Worm (Caenorhabditis elegans): Measurements from ENCODE around the gene tsen-2.

tsen-2 gene

DNA sequence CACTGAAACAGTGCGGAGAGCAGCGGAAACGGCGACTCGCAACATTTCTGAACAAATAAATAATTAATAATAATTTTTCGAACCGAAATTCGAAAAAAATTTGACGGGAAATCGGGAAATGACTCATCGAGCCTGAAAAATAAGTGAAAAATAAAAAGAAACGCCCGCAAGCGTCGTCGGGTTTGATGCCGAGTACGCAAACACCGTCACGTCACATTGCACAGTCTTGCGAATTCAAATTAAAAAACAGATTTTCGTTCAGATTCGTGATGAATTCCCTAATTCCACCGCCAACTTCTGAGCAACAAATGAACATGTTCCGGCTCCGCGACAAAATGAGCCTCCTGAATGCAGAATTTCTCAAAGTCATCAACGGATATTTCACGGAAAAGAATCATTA lies 17.6 kb upstream of the tsen-2 start, which contains the start of the genes ndab-1 and npp-16 (continued):
- TF ChIP-seq mep-1 (tag; optimal IDR thresholded peaks at IDR 0.05) (peak; percentile 24), unc-86 (tag; optimal IDR thresholded peaks at IDR 0.05) (peak; percentile 17), fkh-4 (tag; optimal IDR thresholded peaks at IDR 0.05; ENCODE audit: borderline replicate concordance) (no peak), elt-3 (tag; optimal IDR thresholded peaks at IDR 0.05) (no peak), nhr-77 (tag; optimal IDR thresholded peaks at IDR 0.05) (no peak), ceh-90 (tag; optimal IDR thresholded peaks at IDR 0.05) (no peak), Y116A8C.19 (tag; optimal IDR thresholded peaks at IDR 0.05; ENCODE audit: borderline replicate concordance) (no peak), hlh-17 (GFP tag; optimal IDR thresholded peaks at IDR 0.05; ENCODE audit: borderline replicate concordance) (no peak), nhr-12 (tag; optimal IDR thresholded peaks at IDR 0.05) (no peak), lin-15B (tag; optimal IDR thresholded peaks at IDR 0.05) (no peak), swsn-7 (tag; optimal IDR thresholded peaks at IDR 0.05) (peak; percentile 37), nhr-19 (GFP tag; conservative IDR thresholded peaks at IDR 0.05) (peak; percentile 38; the same call in 1 of the 2 replicates), ztf-11 (tag; optimal IDR thresholded peaks at IDR 0.05) (no peak), jun-1 (tag; optimal IDR thresholded peaks at IDR 0.05) (no peak), unc-98 (GFP tag; IDR thresholded peaks at IDR 0.05) (no peak), C34B4.2 (tag; optimal IDR thresholded peaks at IDR 0.05) (no peak), egl-27 (tag; optimal IDR thresholded peaks at IDR 0.05) (no peak), zip-4 (GFP tag; optimal IDR thresholded peaks at IDR 0.05) (no peak), aha-1 (tag; optimal IDR thresholded peaks at IDR 0.05) (no peak), sptf-1 (tag; optimal IDR thresholded peaks at IDR 0.05) (no peak), snpc-4 (tag; optimal IDR thresholded peaks at IDR 0.05) (peak; percentile 36), nhr-11 (tag; optimal IDR thresholded peaks at IDR 0.05) (no peak), ets-5 (GFP tag; IDR thresholded peaks at IDR 0.05) (no peak), skn-1 (tag; optimal IDR thresholded peaks at IDR 0.05) (no peak), dpl-1 (GFP tag; optimal IDR thresholded peaks at IDR 0.05) (peak; percentile 31 to 63 (median 52)), elt-2 (tag; optimal IDR thresholded peaks at IDR 0.05) (no peak), nhr-84 (tag; optimal IDR thresholded peaks at IDR 0.05) (peak; percentile 33), aly-2 (tag; optimal IDR thresholded peaks at IDR 0.05) (no peak), pqm-1 (tag; optimal IDR thresholded peaks at IDR 0.05) (no peak), ceh-63 (GFP tag; optimal IDR thresholded peaks at IDR 0.05) (no peak), hlh-4 (tag; optimal IDR thresholded peaks at IDR 0.05) (no peak)

DNA sequence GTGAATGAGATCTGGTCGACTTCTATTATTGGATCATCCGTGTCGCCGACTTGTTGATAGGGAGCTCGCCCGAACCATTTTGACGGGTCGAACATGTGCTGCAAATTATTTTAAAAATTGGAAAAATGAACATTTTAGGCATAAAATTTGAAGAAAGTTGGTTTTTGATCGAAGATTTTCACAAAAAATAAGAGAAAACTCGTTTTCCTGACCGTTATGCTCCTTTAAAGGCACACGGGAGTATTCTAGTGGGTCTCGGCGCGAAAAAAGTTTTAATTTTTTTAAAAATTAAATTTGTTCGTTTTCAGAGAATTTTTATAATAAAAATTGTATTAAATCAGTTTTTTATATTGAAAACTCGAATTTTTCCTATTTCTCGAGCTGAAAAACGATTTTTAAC lies 16.2 kb upstream of the tsen-2 start, which contains the start of gene Y56A3A.16:
Gene Y56A3A.16, minus strand, starts transcription at position 101 of the 400 bp plus-strand sequence.
- no peak for TF ChIP-seq dsc-1 (tag; optimal IDR thresholded peaks at IDR 0.05)
- TF ChIP-seq F16B12.6 (tag; optimal IDR thresholded peaks at IDR 0.05), result no peak
- TF ChIP-seq snpc-4 (tag; optimal IDR thresholded peaks at IDR 0.05), result no peak
- TF ChIP-seq mdl-1 (tag; optimal IDR thresholded peaks at IDR 0.05), result no peak
- no peak for TF ChIP-seq ceh-63 (GFP tag; optimal IDR thresholded peaks at IDR 0.05)
- no peak for TF ChIP-seq unc-62 (GFP tag; optimal IDR thresholded peaks at IDR 0.05)
- no peak for TF ChIP-seq lin-39 (tag; optimal IDR thresholded peaks at IDR 0.05)
- TF ChIP-seq dpl-1 (GFP tag; optimal IDR thresholded peaks at IDR 0.05), result no peak
- no peak for TF ChIP-seq swsn-7 (tag; optimal IDR thresholded peaks at IDR 0.05)
- TF ChIP-seq irx-1 (tag; optimal IDR thresholded peaks at IDR 0.05), result no peak
- no peak for TF ChIP-seq elt-3 (tag; optimal IDR thresholded peaks at IDR 0.05)
- no peak for TF ChIP-seq nhr-85 (tag)
- no peak for TF ChIP-seq fkh-4 (tag; optimal IDR thresholded peaks at IDR 0.05; ENCODE audit: borderline replicate concordance)
- no peak for TF ChIP-seq elt-2 (tag; optimal IDR thresholded peaks at IDR 0.05)
- TF ChIP-seq jun-1 (tag; optimal IDR thresholded peaks at IDR 0.05), result no peak
- TF ChIP-seq grh-1 (GFP tag; IDR thresholded peaks at IDR 0.05), result no peak
- TF ChIP-seq zip-4 (GFP tag; optimal IDR thresholded peaks at IDR 0.05), result no peak
- TF ChIP-seq hlh-17 (GFP tag; optimal IDR thresholded peaks at IDR 0.05; ENCODE audit: borderline replicate concordance), result no peak
- no peak for TF ChIP-seq mef-2 (tag; optimal IDR thresholded peaks at IDR 0.05)

ce11 chrIII:11909778-11910177 lies 11.7 kb upstream of the tsen-2 start, which contains the start of gene faah-4:
Gene faah-4, minus strand, starts transcription at chrIII:11909878.
- no peak for TF ChIP-seq grh-1 (GFP tag; IDR thresholded peaks at IDR 0.05)
- no peak for TF ChIP-seq egl-27 (tag; optimal IDR thresholded peaks at IDR 0.05)
- TF ChIP-seq dpl-1 (GFP tag; optimal IDR thresholded peaks at IDR 0.05), result no peak
- no peak for TF ChIP-seq unc-86 (tag; optimal IDR thresholded peaks at IDR 0.05)
- no peak for TF ChIP-seq blmp-1 (tag; optimal IDR thresholded peaks at IDR 0.05)
- no peak for TF ChIP-seq alr-1 (tag; optimal IDR thresholded peaks at IDR 0.05; ENCODE audit: borderline replicate concordance)
- TF ChIP-seq nhr-85 (tag), result no peak
- TF ChIP-seq nhr-47 (tag; optimal IDR thresholded peaks at IDR 0.05), result no peak
- TF ChIP-seq elt-3 (tag; optimal IDR thresholded peaks at IDR 0.05), result no peak
- no peak for TF ChIP-seq nhr-12 (tag; optimal IDR thresholded peaks at IDR 0.05)
- TF ChIP-seq pax-3 (tag; optimal IDR thresholded peaks at IDR 0.05), result no peak

All from whole organism, L1 larva.